Worm (Caenorhabditis elegans) whole organism, late embryonic: ENCODE data around the gene hlh-12.

Experiments used
- F13H6.1 ChIP-seq: sonication (generic microtip); optimal IDR thresholded peaks from 2 replicates; lab custom pipeline; 2016; ENCODE audit warnings: missing genetic modification characterization, missing compliant biosample characterization
- ceh-48 ChIP-seq: sonication (generic microtip); optimal IDR thresholded peaks from 2 replicates; lab custom pipeline; 2016; ENCODE audit warnings: missing genetic modification characterization, inconsistent platforms, missing compliant biosample characterization
- dmd-4 ChIP-seq: sonication (generic microtip); optimal IDR thresholded peaks from 2 replicates; lab custom pipeline; 2016; ENCODE audit warnings: borderline replicate concordance, missing genetic modification characterization, missing compliant biosample characterization
- fkh-10 ChIP-seq: fragments of 150-350 bp; optimal IDR thresholded peaks from 2 replicates; lab custom pipeline; 2014; ENCODE audit warnings: missing biosample characterization, missing genetic modification reagents, missing genetic modification characterization
- hlh-30 ChIP-seq: sonication (generic microtip); optimal IDR thresholded peaks from 2 replicates; lab custom pipeline; 2017; ENCODE audit warnings: antibody characterized with exemption, missing genetic modification characterization, missing compliant biosample characterization; ENCODE audit not compliant: insufficient read depth
- mec-3 ChIP-seq: sonication (generic microtip); optimal IDR thresholded peaks from 2 replicates; lab custom pipeline; 2016; ENCODE audit warnings: borderline replicate concordance, missing genetic modification characterization, missing compliant biosample characterization
- nfya-1 ChIP-seq: sonication (generic microtip); optimal IDR thresholded peaks from 2 replicates; lab custom pipeline; 2017; ENCODE audit warnings: missing genetic modification characterization, mild to moderate bottlenecking, missing compliant biosample characterization, antibody characterized with exemption, moderate library complexity
- nhr-11 ChIP-seq: fragments of 150-350 bp; optimal IDR thresholded peaks from 2 replicates; lab custom pipeline; 2014; ENCODE audit warnings: missing biosample characterization, missing genetic modification characterization
- pros-1 ChIP-seq: fragments of 150-350 bp; optimal IDR thresholded peaks from 2 replicates; lab custom pipeline; 2014; ENCODE audit warnings: missing biosample characterization, missing genetic modification reagents, missing genetic modification characterization
- ref-2 ChIP-seq: sonication (generic microtip); optimal IDR thresholded peaks from 2 replicates; lab custom pipeline; 2016; ENCODE audit warnings: missing genetic modification characterization, missing compliant biosample characterization
- rnt-1 ChIP-seq: sonication (generic microtip); optimal IDR thresholded peaks from 2 replicates; lab custom pipeline; 2016; ENCODE audit warnings: missing genetic modification characterization, missing compliant biosample characterization
- tbx-2 ChIP-seq: sonication (generic microtip); optimal IDR thresholded peaks from 2 replicates; lab custom pipeline; 2016; ENCODE audit warnings: missing genetic modification characterization, missing compliant biosample characterization

ce11 chrIV:8488043-8488442 is 8.8 kb upstream of the hlh-12 start:
- TF ChIP-seq ref-2 (tag; lab: Kevin White, UChicago) (no peak), hlh-30 (tag; lab: Kevin White, UChicago) (no peak), nhr-11 (no peak), pros-1 (tag; lab: Kevin White, UChicago) (no peak), F13H6.1 (tag; lab: Kevin White, UChicago) (no peak), tbx-2 (tag; lab: Kevin White, UChicago) (no peak), dmd-4 (tag; lab: Kevin White, UChicago) (no peak), rnt-1 (tag; lab: Kevin White, UChicago) (no peak), ceh-48 (no peak), mec-3 (tag; lab: Kevin White, UChicago) (no peak), fkh-10 (GFP tag; lab: Kevin White, UChicago) (no peak), nfya-1 (no peak)
